Fruit fly (Drosophila melanogaster): ENCODE data around the gene Dph4.

Dph4 gene

dm6 chr3R:5606477-5606876 lies 17.4 kb downstream of the Dph4 start, which contains the start of gene asl (continued):
- TF ChIP-seq chif (GFP tag; optimal IDR thresholded peaks at IDR 0.05) (peak; percentile 8 to 59), CG3065 (GFP tag; optimal IDR thresholded peaks at IDR 0.05) (peak; percentile 19), Poxn (GFP tag; IDR thresholded peaks at IDR 0.05) (no peak), CG42726 (GFP tag; IDR thresholded peaks at IDR 0.05; ENCODE audit: partially characterized antibody) (no peak), ap (GFP tag; IDR thresholded peaks at IDR 0.05) (0 out of 2 replicates have a peak, but pooled peaks have one; percentile 21), sc (optimal IDR thresholded peaks at IDR 0.05) (no peak), sc (GFP tag; optimal IDR thresholded peaks at IDR 0.05) (no peak), stwl (tag; optimal IDR thresholded peaks at IDR 0.05) (peak; percentile 72), kay (GFP tag; optimal IDR thresholded peaks at IDR 0.05) (no peak), CG10462 (GFP tag; optimal IDR thresholded peaks at IDR 0.05) (peak; percentile 8), phol (tag; optimal IDR thresholded peaks at IDR 0.05) (peak; percentile 81), CG10565 (GFP tag; optimal IDR thresholded peaks at IDR 0.05) (no peak), z (GFP tag; IDR thresholded peaks at IDR 0.05) (no peak), CG9215 (GFP tag; IDR thresholded peaks at IDR 0.05) (peak; percentile 26; the same call in 1 of the 2 replicates), insv (GFP tag; optimal IDR thresholded peaks at IDR 0.05) (peak in 1 of 2 experiments; percentile 77), CG3847 (GFP tag; IDR thresholded peaks at IDR 0.05) (peak; percentile 55), sima (GFP tag; optimal IDR thresholded peaks at IDR 0.05) (no peak), CG9797 (GFP tag; optimal IDR thresholded peaks at IDR 0.05) (peak; percentile 61), CoRest (tag; optimal IDR thresholded peaks at IDR 0.05) (peak; percentile 81), CG6654 (GFP tag; optimal IDR thresholded peaks at IDR 0.05) (peak; percentile 38), CG13424 (tag; optimal IDR thresholded peaks at IDR 0.05) (peak; percentile 79), ems (GFP tag; optimal IDR thresholded peaks at IDR 0.05) (peak; percentile 52), CG7372 (GFP tag; IDR thresholded peaks at IDR 0.05) (peak; percentile 49; the same call in 1 of the 2 replicates), CG16779 (GFP tag; IDR thresholded peaks at IDR 0.05) (no peak), ERR (GFP tag; optimal IDR thresholded peaks at IDR 0.05) (no peak), hb (GFP tag; IDR thresholded peaks at IDR 0.05; ENCODE audit: partially characterized antibody) (no peak), Rfx (GFP tag; IDR thresholded peaks at IDR 0.05) (peak; percentile 79), lmd (GFP tag; IDR thresholded peaks at IDR 0.05) (peak; percentile 67), CG12219 (GFP tag; optimal IDR thresholded peaks at IDR 0.05) (peak; percentile 19), CG32767 (GFP tag; IDR thresholded peaks at IDR 0.05) (0 out of 2 replicates have a peak, but pooled peaks have one; percentile 43), CG10209 (GFP tag; optimal IDR thresholded peaks at IDR 0.05) (peak; percentile 44), CG6272 (GFP tag; IDR thresholded peaks at IDR 0.05) (peak; percentile 47), CG18476 (GFP tag; optimal IDR thresholded peaks at IDR 0.05) (peak; percentile 50), ci (GFP tag; IDR thresholded peaks at IDR 0.05) (0 out of 3 replicates have a peak, but pooled peaks have one; percentile 44), YL-1 (GFP tag; optimal IDR thresholded peaks at IDR 0.05) (peak; percentile 91), sd (tag; optimal IDR thresholded peaks at IDR 0.05) (peak; percentile 82), CG4617 (GFP tag; optimal IDR thresholded peaks at IDR 0.05; ENCODE audit: borderline replicate concordance) (peak; percentile 70), Ravus (GFP tag; IDR thresholded peaks at IDR 0.05) (no peak), CG1233 (GFP tag; optimal IDR thresholded peaks at IDR 0.05) (peak; percentile 49), CG5245 (GFP tag; optimal IDR thresholded peaks at IDR 0.05) (peak; percentile 16), CG5180 (GFP tag; optimal IDR thresholded peaks at IDR 0.05) (no peak), NK7.1 (GFP tag; optimal IDR thresholded peaks at IDR 0.05) (no peak), Mad (GFP tag; optimal IDR thresholded peaks at IDR 0.05) (peak; percentile 58), Lhr (GFP tag; optimal IDR thresholded peaks at IDR 0.05) (peak; percentile 59), wdn (GFP tag; IDR thresholded peaks at IDR 0.05) (no peak), trh (GFP tag; optimal IDR thresholded peaks at IDR 0.05) (no peak), ase (GFP tag; IDR thresholded peaks at IDR 0.05) (peak; percentile 55; the same call in 1 of the 3 replicates), Hr39 (optimal IDR thresholded peaks at IDR 0.05) (no peak), GATAe (GFP tag; conservative IDR thresholded peaks at IDR 0.05) (no peak), so (GFP tag; IDR thresholded peaks at IDR 0.05) (no peak), slbo (GFP tag; IDR thresholded peaks at IDR 0.05) (peak; percentile 62), CG12236 (GFP tag; optimal IDR thresholded peaks at IDR 0.05) (no peak)
